Worm (Caenorhabditis elegans) whole organism, L4/young adult: Measurements from ENCODE around the gene T24C4.5.

ENCODE experiments used
- dao-5 ChIP-seq: sonication (generic microtip); optimal IDR thresholded peaks from 2 replicates; lab custom pipeline; 2016; ENCODE audit warnings: missing genotype, missing genetic modification characterization, moderate library complexity, missing compliant biosample characterization
- him-1 ChIP-seq: sonication (generic microtip); optimal IDR thresholded peaks from 2 replicates; lab custom pipeline; 2016; ENCODE audit warnings: missing genotype, missing genetic modification reagents, missing genetic modification characterization, missing compliant biosample characterization

- TF ChIP-seq him-1 (tag; lab: Kevin White, UChicago) (no peak), dao-5 (tag; lab: Kevin White, UChicago) (no peak)
These were observed 31.2 kb upstream of the T24C4.5 start, which contains the start of the genes F23H11.5 and bra-2 for ce11 chrIII:910540-911311.
